Fruit fly (Drosophila melanogaster) whole organism, embryonic: ENCODE measurements around the gene CG1421.

ENCODE experiments used
- CG13424 ChIP-seq: fragments of 200-800 bp; sonication (Bioruptor generic); optimal IDR thresholded peaks from 2 replicates; lab custom pipeline; 2019; ENCODE audit warnings: missing biosample characterization, mild to moderate bottlenecking, missing genetic modification characterization, moderate library complexity
- CG15601 ChIP-seq: fragments of 200-800 bp; sonication (Bioruptor generic); optimal IDR thresholded peaks from 3 replicates; lab custom pipeline; 2019; ENCODE audit warnings: missing biosample characterization, mild to moderate bottlenecking, missing genetic modification characterization, moderate library complexity
- CG42726 ChIP-seq: fragments of 200-800 bp; sonication (Bioruptor generic); IDR thresholded peaks from 2 replicates; pipeline ENCODE4 v1.3.6; 2022; ENCODE audit warnings: missing biosample characterization, missing genetic modification characterization; ENCODE audit not compliant: partially characterized antibody
- Oaz ChIP-seq: fragments of 200-800 bp; sonication (Bioruptor generic); IDR thresholded peaks from 2 replicates; pipeline ENCODE4 v1.3.6; 2022; ENCODE audit warnings: missing biosample characterization, missing genetic modification characterization
- ab ChIP-seq: fragments of 200-800 bp; sonication (Bioruptor generic); optimal IDR thresholded peaks from 2 replicates; lab custom pipeline; 2016; ENCODE audit warnings: missing biosample characterization, missing genetic modification characterization
- caup ChIP-seq: fragments of 200-800 bp; sonication (Bioruptor generic); optimal IDR thresholded peaks from 3 replicates; lab custom pipeline; 2017; ENCODE audit warnings: missing biosample characterization, mild to moderate bottlenecking, missing genetic modification characterization, moderate library complexity; ENCODE audit not compliant: severe bottlenecking
- chif ChIP-seq, 2 experiments: fragments of 200-800 bp; sonication (Bioruptor generic); optimal IDR thresholded peaks; 3 replicates each; lab custom pipeline; 2016; ENCODE audit warnings: missing biosample characterization in 2 of 2, missing genetic modification characterization in 2 of 2
- eyg ChIP-seq: fragments of 200-800 bp; sonication (Bioruptor generic); optimal IDR thresholded peaks from 3 replicates; lab custom pipeline; 2016; ENCODE audit warnings: missing biosample characterization, missing genetic modification characterization
- gcm2 ChIP-seq: fragments of 200-800 bp; sonication (Bioruptor generic); optimal IDR thresholded peaks from 2 replicates; lab custom pipeline; 2016; ENCODE audit warnings: missing biosample characterization, missing genetic modification characterization

dm6 chr2L:21857744-21858143, 45.0 kb upstream of the CG1421 start:
- no peak for TF ChIP-seq chif (GFP tag; optimal IDR thresholded peaks at IDR 0.05; lab: Kevin White, UChicago)
- TF ChIP-seq CG15601 (tag; lab: Kevin White, UChicago), result no peak
- no peak for TF ChIP-seq ab
- no peak for TF ChIP-seq caup (GFP tag; lab: Kevin White, UChicago)
- no peak for TF ChIP-seq gcm2 (GFP tag; lab: Kevin White, UChicago)
- no peak for TF ChIP-seq eyg (GFP tag; lab: Kevin White, UChicago)
- no peak for TF ChIP-seq CG42726
- TF ChIP-seq CG13424 (tag; lab: Kevin White, UChicago), result no peak
- no peak for TF ChIP-seq Oaz
